Fruit fly (Drosophila melanogaster): ENCODE data around the gene LeuRS.

The LeuRS gene

dm6 chr2L:3477057-3477755 is 37.2 kb downstream of the LeuRS start (continued):
- TF ChIP-seq CG10654 (GFP tag; optimal IDR thresholded peaks at IDR 0.05): peak; percentile 13
- peak; percentile 32 for TF ChIP-seq CG10147 (GFP tag; optimal IDR thresholded peaks at IDR 0.05)
- peak; percentile 34; the same call in 1 of the 2 replicates for TF ChIP-seq lmd (GFP tag; IDR thresholded peaks at IDR 0.05)
- peak; percentile 14; the same call in 1 of the 2 replicates for TF ChIP-seq H2.0 (GFP tag; IDR thresholded peaks at IDR 0.05)
- peak; percentile 28; the same call in 1 of the 2 replicates for TF ChIP-seq Drgx (GFP tag; IDR thresholded peaks at IDR 0.05)
- TF ChIP-seq CG9215 (GFP tag; IDR thresholded peaks at IDR 0.05): peak; percentile 27; the same call in 1 of the 2 replicates
- peak; percentile 3 to 44 for TF ChIP-seq chif (GFP tag; optimal IDR thresholded peaks at IDR 0.05)
- TF ChIP-seq ftz-f1 (GFP tag; optimal IDR thresholded peaks at IDR 0.05): peak; percentile 74
- TF ChIP-seq CG17385 (GFP tag; optimal IDR thresholded peaks at IDR 0.05): peak; percentile 39
- peak; percentile 43 for TF ChIP-seq schlank (tag; optimal IDR thresholded peaks at IDR 0.05)
- TF ChIP-seq ranshi (GFP tag; IDR thresholded peaks at IDR 0.05): peak; percentile 49
- peak; percentile 46 for TF ChIP-seq CG2712 (tag; optimal IDR thresholded peaks at IDR 0.05)
- TF ChIP-seq CG7786 (GFP tag; optimal IDR thresholded peaks at IDR 0.05): peak; percentile 57
- peak; percentile 23; the same call in 1 of the 2 replicates for TF ChIP-seq Ada2b (GFP tag; IDR thresholded peaks at IDR 0.05)
- peak; percentile 96 for TF ChIP-seq D19B (GFP tag; optimal IDR thresholded peaks at IDR 0.05)
- peak; percentile 22 for TF ChIP-seq ems (GFP tag; optimal IDR thresholded peaks at IDR 0.05)
- TF ChIP-seq bcd (GFP tag; optimal IDR thresholded peaks at IDR 0.05): peak; percentile 42
- TF ChIP-seq phol (tag; optimal IDR thresholded peaks at IDR 0.05): peak; percentile 21
- TF ChIP-seq Sox100B (GFP tag; optimal IDR thresholded peaks at IDR 0.05): peak; percentile 48
- peak; percentile 60 for TF ChIP-seq CG7556 (GFP tag; optimal IDR thresholded peaks at IDR 0.05)
- TF ChIP-seq Scr (GFP tag; IDR thresholded peaks at IDR 0.05; ENCODE audit: partially characterized antibody): 0 out of 2 replicates have a peak, but pooled peaks have one; percentile 19
- peak; percentile 50 for TF ChIP-seq Bteb2 (GFP tag; optimal IDR thresholded peaks at IDR 0.05)
- peak; percentile 4 for TF ChIP-seq CG16863 (GFP tag; optimal IDR thresholded peaks at IDR 0.05)
- peak; percentile 43 to 47 for TF ChIP-seq Pdp1 (GFP tag; optimal IDR thresholded peaks at IDR 0.05)
- peak; percentile 68 for TF ChIP-seq CG18619 (GFP tag; optimal IDR thresholded peaks at IDR 0.05)
- peak; percentile 50; the same call in 1 of the 2 replicates for TF ChIP-seq slbo (GFP tag; IDR thresholded peaks at IDR 0.05)
- peak; percentile 52 for TF ChIP-seq CG7839 (tag; optimal IDR thresholded peaks at IDR 0.05)
- peak; percentile 52 for TF ChIP-seq CG10209 (GFP tag; optimal IDR thresholded peaks at IDR 0.05)
- peak; percentile 41 for TF ChIP-seq fd3F (GFP tag; optimal IDR thresholded peaks at IDR 0.05)
- no peak for TF ChIP-seq CG10959 (GFP tag; IDR thresholded peaks at IDR 0.05)
- TF ChIP-seq CG18599 (GFP tag; optimal IDR thresholded peaks at IDR 0.05): peak; percentile 15
- TF ChIP-seq slp2 (GFP tag; optimal IDR thresholded peaks at IDR 0.05): peak; percentile 52
- TF ChIP-seq CG12155 (GFP tag; optimal IDR thresholded peaks at IDR 0.05): peak; percentile 39
- TF ChIP-seq zfh2 (GFP tag; optimal IDR thresholded peaks at IDR 0.05): peak; percentile 42
- no peak for TF ChIP-seq YL-1 (GFP tag; optimal IDR thresholded peaks at IDR 0.05)
- TF ChIP-seq CG3281 (GFP tag; optimal IDR thresholded peaks at IDR 0.05): peak; percentile 41
- TF ChIP-seq Mad (GFP tag; optimal IDR thresholded peaks at IDR 0.05): peak; percentile 33
- TF ChIP-seq trem (tag; optimal IDR thresholded peaks at IDR 0.05): no peak
- peak; percentile 37 for TF ChIP-seq tx (GFP tag; optimal IDR thresholded peaks at IDR 0.05)
- TF ChIP-seq CG30403 (GFP tag; optimal IDR thresholded peaks at IDR 0.05): peak; percentile 75
- TF ChIP-seq mld (GFP tag; IDR thresholded peaks at IDR 0.05; ENCODE audit: partially characterized antibody): no peak
- peak; percentile 57 for TF ChIP-seq tio (GFP tag; optimal IDR thresholded peaks at IDR 0.05)
- TF ChIP-seq CG17361 (GFP tag; IDR thresholded peaks at IDR 0.05): peak; percentile 47; the same call in 1 of the 3 replicates
- TF ChIP-seq CG11695 (GFP tag; IDR thresholded peaks at IDR 0.05): no peak
- TF ChIP-seq CG3847 (GFP tag; IDR thresholded peaks at IDR 0.05): no peak
- TF ChIP-seq CG3163 (GFP tag; optimal IDR thresholded peaks at IDR 0.05): peak; percentile 5
- TF ChIP-seq Gug (GFP tag; IDR thresholded peaks at IDR 0.05): no peak; the same call in 3 of the 4 replicates
- peak; percentile 15 for TF ChIP-seq Abd-B (GFP tag; optimal IDR thresholded peaks at IDR 0.05)
- no peak for TF ChIP-seq mirr (GFP tag; optimal IDR thresholded peaks at IDR 0.05)
